Worm (Caenorhabditis elegans) whole organism, L1 larva: ENCODE data around the gene set-27.

Source experiments
- C34B4.2 ChIP-seq: sonication (generic microtip); optimal IDR thresholded peaks from 2 replicates; lab custom pipeline; 2017; ENCODE audit warnings: mild to moderate bottlenecking, missing genetic modification characterization, missing compliant biosample characterization
- F16B12.6 ChIP-seq: fragments of 150-350 bp; optimal IDR thresholded peaks from 2 replicates; lab custom pipeline; 2014; ENCODE audit warnings: missing biosample characterization, missing genetic modification characterization
- Y116A8C.19 ChIP-seq: sonication (generic microtip); optimal IDR thresholded peaks from 2 replicates; lab custom pipeline; 2016; ENCODE audit warnings: missing compliant biosample characterization, missing genetic modification characterization, borderline replicate concordance
- ama-1 ChIP-seq: fragments of 150-350 bp; optimal IDR thresholded peaks from 2 replicates; lab custom pipeline; 2014
- blmp-1 ChIP-seq: fragments of 150-350 bp; optimal IDR thresholded peaks from 2 replicates; lab custom pipeline; 2014; ENCODE audit warnings: missing biosample characterization, missing genetic modification characterization
- ceh-82 ChIP-seq, 3 experiments: fragments of 150-350 bp in 1 of 3; sonication (generic microtip) in 2 of 3; optimal IDR thresholded peaks; 2 replicates each; lab custom pipeline; 2014 to 2017; ENCODE audit warnings: missing biosample characterization in 3 of 3, missing genetic modification characterization in 3 of 3
- ces-1 ChIP-seq: fragments of 150-350 bp; optimal IDR thresholded peaks from 2 replicates; lab custom pipeline; 2014; ENCODE audit warnings: missing biosample characterization, missing genetic modification reagents, missing genetic modification characterization
- dpl-1 ChIP-seq, 3 experiments: fragments of 150-350 bp in 2 of 3; sonication (generic microtip) in 1 of 3; optimal IDR thresholded peaks; 2 replicates each; lab custom pipeline; 2014 to 2017; ENCODE audit warnings: missing biosample characterization in 3 of 3, missing genetic modification characterization in 3 of 3, missing genetic modification reagents in 3 of 3
- efl-1 ChIP-seq, 4 experiments: fragments of 150-350 bp; optimal IDR thresholded peaks in 3 of 4; peaks in 1 of 4; 1 replicate in 1 of 4; 2 replicates in 3 of 4; lab custom pipeline; 2014; ENCODE audit warnings: missing biosample characterization in 2 of 4, missing genetic modification characterization in 2 of 4, missing genetic modification reagents in 2 of 4
- efl-3 ChIP-seq: fragments of 200-800 bp; sonication (Bioruptor generic); optimal IDR thresholded peaks from 2 replicates; lab custom pipeline; 2018; ENCODE audit warnings: mild to moderate bottlenecking, missing genetic modification characterization, missing compliant biosample characterization
- egl-13 ChIP-seq: sonication (generic microtip); optimal IDR thresholded peaks from 2 replicates; lab custom pipeline; 2016; ENCODE audit warnings: missing genotype, missing genetic modification reagents, missing genetic modification characterization, missing compliant biosample characterization
- elt-2 ChIP-seq: sonication (generic microtip); optimal IDR thresholded peaks from 2 replicates; lab custom pipeline; 2016; ENCODE audit warnings: missing genetic modification characterization, mild to moderate bottlenecking, inconsistent platforms, missing compliant biosample characterization, missing genetic modification reagents
- ets-5 ChIP-seq: fragments of 200-800 bp; sonication (Bioruptor generic); IDR thresholded peaks from 2 replicates; pipeline ENCODE4 v1.3.6; 2022; ENCODE audit warnings: missing genetic modification characterization, missing compliant biosample characterization
- fkh-10 ChIP-seq: sonication (generic microtip); optimal IDR thresholded peaks from 2 replicates; lab custom pipeline; 2017; ENCODE audit warnings: missing biosample characterization, missing genetic modification reagents, missing genetic modification characterization
- fkh-4 ChIP-seq: sonication (generic microtip); optimal IDR thresholded peaks from 2 replicates; lab custom pipeline; 2016; ENCODE audit warnings: missing compliant biosample characterization, missing genetic modification characterization, borderline replicate concordance
- fkh-8 ChIP-seq: sonication (generic microtip); optimal IDR thresholded peaks from 2 replicates; lab custom pipeline; 2016; ENCODE audit warnings: mild to moderate bottlenecking, missing genetic modification characterization, missing compliant biosample characterization
- fos-1 ChIP-seq: fragments of 150-350 bp; optimal IDR thresholded peaks from 2 replicates; lab custom pipeline; 2014; ENCODE audit warnings: missing biosample characterization, missing genetic modification characterization
- hlh-4 ChIP-seq: sonication (generic microtip); optimal IDR thresholded peaks from 2 replicates; lab custom pipeline; 2016; ENCODE audit warnings: mild to moderate bottlenecking, missing genetic modification characterization, missing compliant biosample characterization
- isw-1 ChIP-seq: fragments of 200-800 bp; sonication (Bioruptor generic); IDR thresholded peaks from 2 replicates; pipeline ENCODE4 v1.3.6; 2022; ENCODE audit warnings: missing genetic modification characterization, missing compliant biosample characterization
- lin-15B ChIP-seq: fragments of 150-350 bp; sonication (generic microtip); optimal IDR thresholded peaks from 3 replicates; lab custom pipeline; 2014; ENCODE audit warnings: missing biosample characterization, missing genetic modification characterization
- lin-35 ChIP-seq, 2 experiments: fragments of 150-350 bp; optimal IDR thresholded peaks; 2 replicates each; lab custom pipeline; 2014; ENCODE audit warnings: missing biosample characterization in 2 of 2, missing genetic modification characterization in 2 of 2, missing genetic modification reagents in 2 of 2
- lsy-2 ChIP-seq, 2 experiments: fragments of 150-350 bp; optimal IDR thresholded peaks; 2 replicates each; lab custom pipeline; 2014; ENCODE audit warnings: missing biosample characterization in 2 of 2, missing genetic modification characterization in 2 of 2
- mdl-1 ChIP-seq, 2 experiments: fragments of 150-350 bp; optimal IDR thresholded peaks; 2 replicates each; lab custom pipeline; 2014 to 2017; ENCODE audit warnings: missing biosample characterization in 2 of 2, missing genetic modification characterization in 2 of 2, inconsistent platforms in 1 of 2
- mef-2 ChIP-seq: fragments of 150-350 bp; optimal IDR thresholded peaks from 2 replicates; lab custom pipeline; 2014; ENCODE audit warnings: missing biosample characterization, missing genetic modification characterization
- mep-1 ChIP-seq: fragments of 150-350 bp; optimal IDR thresholded peaks from 2 replicates; lab custom pipeline; 2014; ENCODE audit warnings: missing biosample characterization, missing genetic modification characterization
- nhr-11 ChIP-seq: fragments of 150-350 bp; optimal IDR thresholded peaks from 2 replicates; lab custom pipeline; 2014; ENCODE audit warnings: missing biosample characterization, missing genetic modification characterization
- nhr-85 ChIP-seq: sonication (generic microtip); peaks from one replicate; lab custom pipeline; 2016; ENCODE audit warnings: missing genetic modification characterization, inconsistent platforms, missing compliant biosample characterization
- pqm-1 ChIP-seq: sonication (generic microtip); optimal IDR thresholded peaks from 3 replicates; lab custom pipeline; 2017; ENCODE audit warnings: missing biosample characterization, missing genetic modification characterization
- rnt-1 ChIP-seq: sonication (generic microtip); optimal IDR thresholded peaks from 2 replicates; lab custom pipeline; 2016; ENCODE audit warnings: mild to moderate bottlenecking, missing genetic modification characterization, moderate library complexity, missing compliant biosample characterization
- sox-4 ChIP-seq: sonication (generic microtip); optimal IDR thresholded peaks from 2 replicates; lab custom pipeline; 2016; ENCODE audit warnings: missing genetic modification characterization, missing compliant biosample characterization
- sup-37 ChIP-seq: fragments of 200-800 bp; sonication (Bioruptor generic); optimal IDR thresholded peaks from 2 replicates; lab custom pipeline; 2018; ENCODE audit warnings: mild to moderate bottlenecking, missing genetic modification characterization, missing compliant biosample characterization
- tlp-1 ChIP-seq: fragments of 150-350 bp; optimal IDR thresholded peaks from 2 replicates; lab custom pipeline; 2014; ENCODE audit warnings: missing biosample characterization, missing genetic modification characterization
- unc-130 ChIP-seq: fragments of 150-350 bp; optimal IDR thresholded peaks from 2 replicates; lab custom pipeline; 2017; ENCODE audit warnings: missing biosample characterization, missing genetic modification characterization, inconsistent platforms
- vab-15 ChIP-seq: sonication (generic microtip); optimal IDR thresholded peaks from 2 replicates; lab custom pipeline; 2017; ENCODE audit warnings: missing genotype, mild to moderate bottlenecking, missing genetic modification characterization, missing compliant biosample characterization
- xbp-1 ChIP-seq: sonication (generic microtip); optimal IDR thresholded peaks from 2 replicates; lab custom pipeline; 2016; ENCODE audit warnings: missing genetic modification characterization, missing compliant biosample characterization
- zag-1 ChIP-seq: fragments of 150-350 bp; optimal IDR thresholded peaks from 2 replicates; lab custom pipeline; 2014; ENCODE audit warnings: missing biosample characterization, missing genetic modification characterization
- zip-4 ChIP-seq: fragments of 200-800 bp; sonication (Bioruptor generic); optimal IDR thresholded peaks from 2 replicates; lab custom pipeline; 2018; ENCODE audit warnings: mild to moderate bottlenecking, missing genetic modification characterization, moderate library complexity, missing compliant biosample characterization
- ztf-4 ChIP-seq: fragments of 150-350 bp; optimal IDR thresholded peaks from 2 replicates; lab custom pipeline; 2014; ENCODE audit warnings: missing biosample characterization, missing genetic modification characterization

Gene set-27

DNA sequence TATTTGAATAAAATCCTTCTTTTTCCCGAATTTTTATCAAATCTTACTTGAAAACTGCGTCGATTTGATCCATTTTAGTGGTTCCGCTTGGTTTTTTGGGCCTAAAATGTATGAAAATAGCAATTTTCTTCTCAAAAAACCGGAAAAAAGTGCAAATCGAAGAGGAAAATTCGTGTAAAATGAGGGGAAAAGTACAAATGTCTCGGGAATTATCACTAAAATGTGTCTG is 24.2 kb downstream of the set-27 start, which contains the start of gene Y71H2AM.11:
Y71H2AM.11 (minus strand) TSS at position 101 of the 229 bp plus-strand sequence.
- TF ChIP-seq fkh-8 (tag; lab: Kevin White, UChicago) = no peak
- no peak for TF ChIP-seq vab-15 (tag; lab: Kevin White, UChicago)
- TF ChIP-seq ztf-4 (tag; lab: Kevin White, UChicago) = no peak
- no peak for TF ChIP-seq ces-1 (GFP tag; lab: Kevin White, UChicago)
- TF ChIP-seq isw-1 (GFP tag; lab: Robert Waterston, UW) = no peak

DNA sequence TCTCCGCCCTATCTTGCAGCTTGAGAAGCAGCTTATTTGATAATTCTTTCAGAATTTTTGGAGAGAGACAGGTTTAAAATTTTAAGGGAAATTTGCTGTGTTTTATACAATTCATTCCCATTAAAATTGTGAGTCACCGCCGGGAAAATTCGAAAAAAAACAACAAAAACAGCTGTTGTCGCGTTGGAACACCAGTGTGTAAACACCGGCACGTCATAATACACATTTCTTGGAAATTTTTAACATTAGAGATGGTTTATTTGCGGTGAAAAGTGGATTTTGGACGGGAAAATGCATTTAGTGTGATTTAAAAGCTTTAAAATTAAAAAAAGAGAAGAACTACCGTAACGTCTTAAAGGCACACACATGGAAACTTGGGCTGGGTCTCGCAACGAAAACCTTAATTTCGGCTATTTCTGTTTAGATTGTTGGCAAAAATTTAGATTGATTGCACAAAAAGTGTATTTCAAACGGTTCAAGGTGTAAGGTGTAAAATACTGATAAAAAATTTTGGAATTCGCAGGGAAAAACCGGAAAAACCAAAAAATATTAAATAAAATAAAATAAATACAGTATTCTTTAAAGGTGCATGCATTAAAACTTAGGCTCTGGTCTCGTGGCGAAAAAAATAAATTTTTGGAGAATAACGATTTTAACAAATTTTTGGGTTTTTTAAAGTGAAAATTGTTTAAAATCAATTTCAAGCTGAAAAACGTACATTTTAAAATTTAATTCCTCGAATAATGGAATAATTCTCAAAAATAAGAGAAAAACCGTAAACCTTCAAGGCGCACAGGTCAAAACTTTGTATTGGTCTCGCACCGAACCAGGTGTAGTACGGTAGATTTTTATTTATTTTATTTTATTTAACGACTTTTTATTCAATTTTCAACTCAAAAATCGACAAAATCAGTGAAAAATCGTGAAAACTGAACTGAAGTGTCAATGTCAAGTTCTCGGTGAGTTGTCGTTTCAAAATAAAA is 24.8 kb downstream of the set-27 start, which contains the start of gene cosa-1:
cosa-1 (plus strand) TSS at position 896 of the 983 bp plus-strand sequence.
- TF ChIP-seq lin-35 (GFP tag; optimal IDR thresholded peaks at IDR 0.05; lab: Kevin White, UChicago) = peak in 1 of 2 experiments; percentile 12
- peak in 1 of 3 experiments; percentile 38 for TF ChIP-seq dpl-1 (GFP tag; optimal IDR thresholded peaks at IDR 0.05; lab: Kevin White, UChicago)
- TF ChIP-seq fkh-8 (tag; lab: Kevin White, UChicago) = no peak
- TF ChIP-seq hlh-4 (tag; lab: Kevin White, UChicago) = no peak
- TF ChIP-seq fos-1 (tag; lab: Kevin White, UChicago) = peak; percentile 6
- TF ChIP-seq unc-130 (tag; lab: Kevin White, UChicago) = peak; percentile 7
- TF ChIP-seq F16B12.6 = peak; percentile 75
- TF ChIP-seq xbp-1 (tag; lab: Kevin White, UChicago) = no peak
- TF ChIP-seq sup-37 (GFP tag; lab: Kevin White, UChicago) = no peak
- TF ChIP-seq mdl-1 (tag; optimal IDR thresholded peaks at IDR 0.05; lab: Kevin White, UChicago) = no peak
- no peak for TF ChIP-seq egl-13 (tag; lab: Kevin White, UChicago)
- TF ChIP-seq mep-1 = peak; percentile 5
- TF ChIP-seq zag-1 (tag; lab: Kevin White, UChicago) = no peak
- TF ChIP-seq rnt-1 = no peak
- TF ChIP-seq efl-1 (optimal IDR thresholded peaks at IDR 0.05; lab: Kevin White, UChicago) = peak in 1 of 2 experiments; percentile 13
- TF ChIP-seq efl-1 (GFP tag; optimal IDR thresholded peaks at IDR 0.05 in 1 of 2; lab: Kevin White, UChicago) = peak; percentile 0 to 50
- no peak for TF ChIP-seq pqm-1
- peak in 1 of 2 experiments; percentile 18 for TF ChIP-seq lsy-2 (tag; optimal IDR thresholded peaks at IDR 0.05; lab: Kevin White, UChicago)
- TF ChIP-seq sox-4 (tag; lab: Kevin White, UChicago) = no peak
- TF ChIP-seq blmp-1 (tag; lab: Kevin White, UChicago) = peak; percentile 9
- no peak for TF ChIP-seq lin-15B

DNA sequence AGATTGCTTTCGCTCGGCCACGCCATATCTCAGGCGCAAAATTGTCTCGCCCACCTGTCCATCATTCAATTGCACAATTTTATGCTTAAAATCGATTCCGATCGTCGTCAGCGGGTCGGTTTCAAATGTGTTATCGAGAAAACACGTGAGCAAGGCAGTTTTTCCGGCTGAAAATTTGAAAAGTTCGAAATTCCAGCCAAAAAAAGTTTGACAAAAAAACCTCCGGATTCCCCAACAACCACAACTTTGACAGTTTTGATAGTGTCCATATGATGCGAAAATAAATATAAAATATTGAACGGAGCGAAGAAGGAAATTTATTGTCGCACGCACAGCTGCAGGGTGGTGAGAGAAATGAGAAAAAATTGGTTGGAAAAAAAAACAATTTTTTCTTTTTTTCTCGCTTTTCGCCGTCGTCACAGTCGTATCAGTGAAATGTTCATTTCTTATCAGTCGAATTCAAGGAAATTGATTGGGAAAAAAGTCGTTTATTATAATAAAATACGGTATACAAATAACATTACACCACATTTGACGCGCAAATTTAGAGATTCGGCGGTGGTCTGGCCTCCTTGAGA is 33.0 kb downstream of the set-27 start, which contains the start of gene Y71H2AM.12:
Y71H2AM.12 (minus strand) TSS at position 486 of the 578 bp plus-strand sequence.
- TF ChIP-seq mef-2 (tag; lab: Kevin White, UChicago) (no peak), vab-15 (tag; lab: Kevin White, UChicago) (no peak)
- TF ChIP-seq, all 84 proteins: peak for 0

DNA sequence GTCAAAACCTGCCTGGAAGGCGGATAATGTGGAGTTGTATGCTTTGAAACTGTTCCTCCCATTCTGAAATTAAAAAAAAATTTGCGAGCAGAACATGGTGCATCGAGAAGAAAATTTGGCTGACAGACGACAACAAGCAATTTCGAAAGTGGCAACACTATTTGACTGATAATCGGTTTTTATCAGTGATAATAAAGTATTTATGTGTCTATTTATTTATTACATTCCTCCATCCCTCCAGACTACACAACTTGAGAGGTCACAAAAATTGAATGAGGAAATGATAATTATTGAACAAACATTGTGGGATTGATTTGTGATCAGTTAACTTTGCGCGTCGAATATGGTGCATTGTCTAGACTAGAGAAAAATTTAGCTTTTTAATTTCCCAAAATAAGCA is 38.7 kb downstream of the set-27 start, which contains the start of gene cest-25:
cest-25 (minus strand) TSS at position 63 of the 400 bp plus-strand sequence.
- TF ChIP-seq efl-3 (GFP tag; lab: Kevin White, UChicago) = no peak
- TF ChIP-seq elt-2 = peak; percentile 79
- TF ChIP-seq fkh-8 (tag; lab: Kevin White, UChicago) = no peak
- TF ChIP-seq tlp-1 (tag; lab: Kevin White, UChicago) = peak; percentile 44
- no peak for TF ChIP-seq ets-5 (GFP tag; lab: Robert Waterston, UW)
- TF ChIP-seq hlh-4 (tag; lab: Kevin White, UChicago) = no peak
- peak in 1 of 2 experiments; percentile 22 for TF ChIP-seq lin-35 (GFP tag; optimal IDR thresholded peaks at IDR 0.05; lab: Kevin White, UChicago)
- no peak for TF ChIP-seq nhr-85 (tag; lab: Kevin White, UChicago)
- peak; percentile 23 for TF ChIP-seq pqm-1

DNA sequence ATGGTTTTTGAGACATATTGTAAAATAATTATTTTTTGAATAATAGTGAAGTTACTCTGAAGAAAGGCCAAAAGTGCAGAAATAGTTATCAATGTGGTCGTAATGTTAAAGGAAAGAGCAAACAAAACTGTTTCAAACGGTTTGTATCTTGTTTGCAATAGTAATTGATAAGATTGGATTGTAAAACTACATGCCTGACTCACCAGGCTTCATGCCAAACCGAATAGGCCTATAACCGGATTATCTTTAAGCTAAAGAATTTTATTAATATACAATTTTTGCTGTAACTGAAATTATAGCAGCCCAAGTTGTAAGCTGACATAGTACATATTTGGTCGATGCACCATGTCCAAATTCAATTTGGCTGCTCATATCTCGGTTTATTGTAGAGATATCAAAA is 45.8 kb downstream of the set-27 start, which contains the start of gene Y71H2AM.14:
Y71H2AM.14 (minus strand) TSS at position 101 of the 400 bp plus-strand sequence.
- no peak for TF ChIP-seq ces-1 (GFP tag; lab: Kevin White, UChicago)
- TF ChIP-seq C34B4.2 (tag; lab: Kevin White, UChicago) = no peak
- TF ChIP-seq isw-1 (GFP tag; lab: Robert Waterston, UW) = no peak
- no peak for TF ChIP-seq blmp-1 (tag; lab: Kevin White, UChicago)
- TF ChIP-seq tlp-1 (tag; lab: Kevin White, UChicago) = no peak
- TF ChIP-seq ama-1 (lab: Kevin White, UChicago) = no peak
- TF ChIP-seq zip-4 = no peak
- no peak for TF ChIP-seq Y116A8C.19
- TF ChIP-seq fkh-10 (GFP tag; lab: Kevin White, UChicago) = no peak
- no peak for TF ChIP-seq nhr-11 (tag; lab: Kevin White, UChicago)
- no peak for TF ChIP-seq sup-37 (GFP tag; lab: Kevin White, UChicago)
- TF ChIP-seq ceh-82 (tag; optimal IDR thresholded peaks at IDR 0.05; lab: Kevin White, UChicago) = no peak
- TF ChIP-seq fos-1 (tag; lab: Kevin White, UChicago) = no peak
- TF ChIP-seq fkh-4 (tag; lab: Kevin White, UChicago) = no peak
- no peak for TF ChIP-seq lin-35 (GFP tag; optimal IDR thresholded peaks at IDR 0.05; lab: Kevin White, UChicago)
- TF ChIP-seq, all 84 proteins: peak for 0
